Worm (Caenorhabditis elegans) whole organism, L2 larva: Measurements from ENCODE around the gene F52D2.6.

Experiments
- lin-13 ChIP-seq: fragments of 150-350 bp; optimal IDR thresholded peaks from 2 replicates; lab custom pipeline; 2014; ENCODE audit warnings: missing biosample characterization, missing genetic modification reagents, missing genetic modification characterization
- mab-5 ChIP-seq: fragments of 150-350 bp; optimal IDR thresholded peaks from 2 replicates; lab custom pipeline; 2014; ENCODE audit warnings: missing biosample characterization, missing genetic modification characterization
- mdl-1 ChIP-seq, 2 experiments: fragments of 150-350 bp in 1 of 2; sonication (generic microtip) in 1 of 2; optimal IDR thresholded peaks; 2 replicates each; lab custom pipeline; 2017; ENCODE audit warnings: missing biosample characterization in 2 of 2, missing genetic modification characterization in 2 of 2
- nhr-10 ChIP-seq: sonication (generic microtip); optimal IDR thresholded peaks from 2 replicates; lab custom pipeline; 2017; ENCODE audit warnings: missing biosample characterization, missing genetic modification characterization
- nhr-237 ChIP-seq: fragments of 150-350 bp; optimal IDR thresholded peaks from 2 replicates; lab custom pipeline; 2014; ENCODE audit warnings: missing biosample characterization, missing genetic modification characterization
- nhr-77 ChIP-seq: fragments of 150-350 bp; optimal IDR thresholded peaks from 2 replicates; lab custom pipeline; 2014; ENCODE audit warnings: missing biosample characterization, missing genetic modification characterization
- unc-39 ChIP-seq: fragments of 150-350 bp; optimal IDR thresholded peaks from 2 replicates; lab custom pipeline; 2014; ENCODE audit warnings: missing biosample characterization, missing genetic modification characterization
- unc-62 ChIP-seq: fragments of 150-350 bp; optimal IDR thresholded peaks from 2 replicates; lab custom pipeline; 2014; ENCODE audit warnings: missing biosample characterization, missing genetic modification reagents, missing genetic modification characterization

ce11 chrX:1997934-1998333 lies 22.1 kb downstream of the F52D2.6 start, which contains the start of gene Y40A1A.3:
- TF ChIP-seq mdl-1 (tag; optimal IDR thresholded peaks at IDR 0.05; lab: Kevin White, UChicago) (no peak), lin-13 (GFP tag; lab: Kevin White, UChicago) (no peak), nhr-77 (tag; lab: Kevin White, UChicago) (no peak), nhr-10 (tag; lab: Kevin White, UChicago) (no peak), nhr-237 (tag; lab: Kevin White, UChicago) (no peak), unc-39 (tag; lab: Kevin White, UChicago) (no peak), unc-62 (GFP tag; lab: Kevin White, UChicago) (no peak), mab-5 (tag; lab: Kevin White, UChicago) (no peak)
